Worm (Caenorhabditis elegans): ENCODE measurements around the gene swsn-3.

Gene swsn-3

DNA sequence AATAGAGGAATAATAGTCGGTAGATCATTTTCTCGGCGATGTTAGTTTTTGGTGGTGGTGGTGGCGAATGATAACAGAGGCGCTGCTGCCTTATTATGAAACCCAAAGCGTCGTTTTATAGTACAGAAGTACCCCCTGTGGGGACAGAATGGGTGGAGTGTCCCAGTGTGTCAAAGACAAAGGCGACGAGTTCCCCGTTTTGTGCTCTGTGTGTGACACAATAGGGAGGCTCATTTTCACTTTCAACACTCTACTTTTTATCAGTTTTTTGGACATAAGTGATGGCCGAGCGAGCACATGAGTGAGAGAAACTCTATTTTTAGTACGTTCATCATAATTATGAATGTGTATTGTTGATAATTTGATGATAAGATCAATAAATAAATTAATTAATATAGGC lies 7.8 kb downstream of the swsn-3 start, which contains the start of gene pho-9:
TSS of gene pho-9 (minus strand) at position 91 of the 400 bp plus-strand sequence.
- TF ChIP-seq nhr-11 (tag; optimal IDR thresholded peaks at IDR 0.05) (no peak), unc-39 (tag; optimal IDR thresholded peaks at IDR 0.05) (no peak), zag-1 (tag; optimal IDR thresholded peaks at IDR 0.05) (no peak), mdl-1 (tag; optimal IDR thresholded peaks at IDR 0.05) (no peak), lsy-2 (tag; optimal IDR thresholded peaks at IDR 0.05) (no peak), crh-2 (tag; optimal IDR thresholded peaks at IDR 0.05) (peak; percentile 50), unc-62 (GFP tag; optimal IDR thresholded peaks at IDR 0.05) (no peak), fos-1 (tag; optimal IDR thresholded peaks at IDR 0.05) (peak; percentile 88), nhr-237 (tag; optimal IDR thresholded peaks at IDR 0.05) (no peak), nhr-23 (tag; optimal IDR thresholded peaks at IDR 0.05) (no peak), skn-1 (tag; optimal IDR thresholded peaks at IDR 0.05) (no peak), mbf-1 (tag; optimal IDR thresholded peaks at IDR 0.05) (no peak), lin-39 (tag; optimal IDR thresholded peaks at IDR 0.05) (no peak), elt-3 (tag; optimal IDR thresholded peaks at IDR 0.05) (no peak), sma-3 (GFP tag; optimal IDR thresholded peaks at IDR 0.05) (no peak), nhr-6 (tag; optimal IDR thresholded peaks at IDR 0.05) (no peak), ztf-1 (GFP tag; conservative IDR thresholded peaks at IDR 0.05) (no peak), aly-2 (tag; optimal IDR thresholded peaks at IDR 0.05) (no peak), nhr-129 (tag; optimal IDR thresholded peaks at IDR 0.05) (no peak), snpc-4 (tag; optimal IDR thresholded peaks at IDR 0.05) (no peak), elt-1 (tag; optimal IDR thresholded peaks at IDR 0.05) (no peak), unc-55 (GFP tag; optimal IDR thresholded peaks at IDR 0.05) (no peak), C34F6.9 (tag; optimal IDR thresholded peaks at IDR 0.05) (no peak), nhr-25 (tag; optimal IDR thresholded peaks at IDR 0.05) (no peak), nhr-21 (tag; optimal IDR thresholded peaks at IDR 0.05) (no peak), nhr-10 (tag; optimal IDR thresholded peaks at IDR 0.05) (no peak), sem-4 (tag; optimal IDR thresholded peaks at IDR 0.05) (no peak), F13H6.1 (tag; optimal IDR thresholded peaks at IDR 0.05) (peak; percentile 59), lin-11 (tag; optimal IDR thresholded peaks at IDR 0.05) (no peak), lin-13 (GFP tag; optimal IDR thresholded peaks at IDR 0.05) (no peak), gmeb-1 (tag; optimal IDR thresholded peaks at IDR 0.05) (no peak), blmp-1 (tag; optimal IDR thresholded peaks at IDR 0.05; ENCODE audit: insufficient read depth) (peak; percentile 26), R02D3.7 (tag; optimal IDR thresholded peaks at IDR 0.05) (no peak), nhr-77 (tag; optimal IDR thresholded peaks at IDR 0.05) (no peak), ceh-16 (tag; optimal IDR thresholded peaks at IDR 0.05) (no peak), Y55F3AM.14 (GFP tag; optimal IDR thresholded peaks at IDR 0.05) (no peak), ceh-82 (tag; optimal IDR thresholded peaks at IDR 0.05) (no peak), dmd-4 (tag; optimal IDR thresholded peaks at IDR 0.05) (no peak), alr-1 (tag; optimal IDR thresholded peaks at IDR 0.05) (no peak), sma-9 (GFP tag; optimal IDR thresholded peaks at IDR 0.05) (peak; percentile 58), sma-9 (tag; optimal IDR thresholded peaks at IDR 0.05) (no peak)

DNA sequence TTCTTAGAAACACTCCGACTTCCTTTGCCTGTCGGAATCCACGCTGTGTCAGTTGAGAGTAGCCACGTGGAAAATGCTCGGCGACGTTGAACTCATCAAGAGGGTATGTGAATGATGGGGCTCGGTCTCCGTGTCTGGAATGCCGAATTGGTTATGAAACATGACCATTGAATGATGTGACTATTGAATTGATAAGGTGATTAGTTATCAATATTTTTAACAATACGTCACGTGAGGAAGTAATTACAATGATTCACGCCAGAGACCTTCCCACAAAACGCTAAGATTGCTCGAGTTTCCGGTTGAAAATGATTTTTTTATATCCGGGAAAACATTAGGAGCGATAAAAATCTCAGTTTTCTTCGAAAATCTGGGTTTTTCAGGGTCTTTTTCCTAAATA lies 9.2 kb downstream of the swsn-3 start:
- TF ChIP-seq Y55F3AM.14 (GFP tag; optimal IDR thresholded peaks at IDR 0.05) = no peak
- TF ChIP-seq lsy-2 (tag; optimal IDR thresholded peaks at IDR 0.05) = no peak
- peak; percentile 63 for TF ChIP-seq fos-1 (tag; optimal IDR thresholded peaks at IDR 0.05)

- TF ChIP-seq zag-1 (tag; optimal IDR thresholded peaks at IDR 0.05) = no peak
- no peak for TF ChIP-seq gmeb-1 (tag; optimal IDR thresholded peaks at IDR 0.05)
- TF ChIP-seq peb-1 (tag; optimal IDR thresholded peaks at IDR 0.05) = no peak
Measured at ce11 chrIII:2758092-2758491, 10.4 kb downstream of the swsn-3 start.

- TF ChIP-seq aly-2 (tag; optimal IDR thresholded peaks at IDR 0.05) (no peak), nhr-77 (tag; optimal IDR thresholded peaks at IDR 0.05) (no peak), fos-1 (tag; optimal IDR thresholded peaks at IDR 0.05) (no peak), zag-1 (tag; optimal IDR thresholded peaks at IDR 0.05) (no peak)
Measured at ce11 chrIII:2757478-2757877, 11.0 kb downstream of the swsn-3 start.
